Fruit fly (Drosophila melanogaster) whole organism, embryonic: ENCODE results near the gene CG12773.

Experiments
- ATbp ChIP-seq: fragments of 200-800 bp; sonication (Bioruptor generic); optimal IDR thresholded peaks from 2 replicates; lab custom pipeline; 2017; ENCODE audit warnings: missing biosample characterization, mild to moderate bottlenecking, missing genetic modification characterization, missing genetic modification reagents
- Asciz ChIP-seq: fragments of 200-800 bp; sonication (Bioruptor generic); optimal IDR thresholded peaks from 2 replicates; lab custom pipeline; 2017; ENCODE audit warnings: missing biosample characterization, mild to moderate bottlenecking, missing genetic modification characterization, missing genetic modification reagents
- Bteb2 ChIP-seq: fragments of 200-800 bp; sonication (Bioruptor generic); optimal IDR thresholded peaks from 2 replicates; lab custom pipeline; 2016; ENCODE audit warnings: missing biosample characterization, missing genetic modification characterization
- CG11247 ChIP-seq: fragments of 200-800 bp; sonication (Bioruptor generic); IDR thresholded peaks from 2 replicates; pipeline ENCODE4 v1.3.6; 2022; ENCODE audit warnings: missing biosample characterization, missing genetic modification characterization
- CG11504 ChIP-seq: fragments of 200-800 bp; sonication (Bioruptor generic); optimal IDR thresholded peaks from 3 replicates; lab custom pipeline; 2019; ENCODE audit warnings: missing biosample characterization, mild to moderate bottlenecking, missing genetic modification characterization, moderate library complexity
- CG12071 ChIP-seq: fragments of 200-800 bp; sonication (Bioruptor generic); optimal IDR thresholded peaks from 3 replicates; lab custom pipeline; 2018; ENCODE audit warnings: missing biosample characterization, mild to moderate bottlenecking, missing genetic modification characterization
- CG12391 ChIP-seq: fragments of 200-800 bp; sonication (Bioruptor generic); optimal IDR thresholded peaks from 3 replicates; lab custom pipeline; 2018; ENCODE audit warnings: missing biosample characterization, mild to moderate bottlenecking, missing genetic modification characterization, moderate library complexity
- CG13296 ChIP-seq: fragments of 200-800 bp; sonication (Bioruptor generic); optimal IDR thresholded peaks from 3 replicates; lab custom pipeline; 2018; ENCODE audit warnings: missing biosample characterization, mild to moderate bottlenecking, missing genetic modification characterization
- CG15269 ChIP-seq: fragments of 200-800 bp; sonication (Bioruptor generic); optimal IDR thresholded peaks from 2 replicates; lab custom pipeline; 2018; ENCODE audit warnings: missing biosample characterization, mild to moderate bottlenecking, missing genetic modification characterization, moderate library complexity
- CG15601 ChIP-seq: fragments of 200-800 bp; sonication (Bioruptor generic); optimal IDR thresholded peaks from 3 replicates; lab custom pipeline; 2019; ENCODE audit warnings: missing biosample characterization, mild to moderate bottlenecking, missing genetic modification characterization, moderate library complexity
- CG1647 ChIP-seq: fragments of 200-800 bp; sonication (Bioruptor generic); optimal IDR thresholded peaks from 3 replicates; lab custom pipeline; 2016; ENCODE audit warnings: missing biosample characterization, missing genetic modification characterization
- CG2120 ChIP-seq: fragments of 200-800 bp; sonication (Bioruptor generic); optimal IDR thresholded peaks from 3 replicates; lab custom pipeline; 2016; ENCODE audit warnings: missing biosample characterization, missing genetic modification characterization
- CG2875 ChIP-seq: fragments of 200-800 bp; sonication (Bioruptor generic); optimal IDR thresholded peaks from 2 replicates; lab custom pipeline; 2017; ENCODE audit warnings: missing biosample characterization, mild to moderate bottlenecking, missing genetic modification characterization, missing genetic modification reagents
- CG30403 ChIP-seq: fragments of 200-800 bp; sonication (Bioruptor generic); optimal IDR thresholded peaks from 3 replicates; lab custom pipeline; 2016; ENCODE audit warnings: missing biosample characterization, missing genetic modification characterization
- CG31388 ChIP-seq: fragments of 200-800 bp; sonication (Bioruptor generic); optimal IDR thresholded peaks from 2 replicates; lab custom pipeline; 2016; ENCODE audit warnings: missing biosample characterization, missing genetic modification characterization
- CG6854 ChIP-seq: fragments of 200-800 bp; sonication (Bioruptor generic); optimal IDR thresholded peaks from 3 replicates; lab custom pipeline; 2017; ENCODE audit warnings: missing biosample characterization, mild to moderate bottlenecking, missing genetic modification characterization
- CG7928 ChIP-seq: fragments of 200-800 bp; sonication (Bioruptor generic); optimal IDR thresholded peaks from 2 replicates; lab custom pipeline; 2017; ENCODE audit warnings: missing biosample characterization, mild to moderate bottlenecking, missing genetic modification characterization
- CG7963 ChIP-seq: fragments of 200-800 bp; sonication (Bioruptor generic); IDR thresholded peaks from 3 replicates; pipeline ENCODE4 v1.3.6; 2022; ENCODE audit warnings: missing biosample characterization, missing genetic modification characterization; ENCODE audit not compliant: partially characterized antibody
- CG8089 ChIP-seq: fragments of 200-800 bp; sonication (Bioruptor generic); optimal IDR thresholded peaks from 3 replicates; lab custom pipeline; 2016; ENCODE audit warnings: missing biosample characterization, missing genetic modification characterization
- CG9876 ChIP-seq: fragments of 200-800 bp; sonication (Bioruptor generic); optimal IDR thresholded peaks from 2 replicates; lab custom pipeline; 2016; ENCODE audit warnings: missing biosample characterization, missing genetic modification characterization
- CHES-1-like ChIP-seq: fragments of 200-800 bp; sonication (Bioruptor generic); optimal IDR thresholded peaks from 2 replicates; lab custom pipeline; 2016; ENCODE audit warnings: missing biosample characterization, missing genetic modification characterization
- Dek ChIP-seq: fragments of 200-800 bp; sonication (Bioruptor generic); optimal IDR thresholded peaks from 3 replicates; lab custom pipeline; 2019; ENCODE audit warnings: missing biosample characterization, mild to moderate bottlenecking, missing genetic modification characterization, moderate library complexity
- Dp ChIP-seq: fragments of 200-800 bp; sonication (Bioruptor generic); optimal IDR thresholded peaks from 2 replicates; lab custom pipeline; 2018; ENCODE audit warnings: missing biosample characterization, mild to moderate bottlenecking, missing genetic modification characterization, moderate library complexity
- E2f1 ChIP-seq: fragments of 200-800 bp; sonication (Bioruptor generic); IDR thresholded peaks from 2 replicates; pipeline ENCODE4 v1.3.6; 2022; ENCODE audit warnings: missing biosample characterization, missing genetic modification characterization
- Gsc ChIP-seq: fragments of 200-800 bp; sonication (Bioruptor generic); IDR thresholded peaks from 2 replicates; pipeline ENCODE4 v1.3.6; 2022; ENCODE audit warnings: missing biosample characterization, missing genetic modification characterization
- HmgD ChIP-seq: fragments of 200-800 bp; sonication (Bioruptor generic); optimal IDR thresholded peaks from 3 replicates; lab custom pipeline; 2016; ENCODE audit warnings: missing biosample characterization, missing genetic modification characterization
- Hsf ChIP-seq: fragments of 200-800 bp; sonication (Bioruptor generic); optimal IDR thresholded peaks from 3 replicates; lab custom pipeline; 2016; ENCODE audit warnings: missing biosample characterization, missing genetic modification characterization
- Jarid2 ChIP-seq: fragments of 200-800 bp; sonication (Bioruptor generic); optimal IDR thresholded peaks from 3 replicates; lab custom pipeline; 2017; ENCODE audit warnings: mild to moderate bottlenecking, missing biosample characterization, missing genetic modification reagents, missing genetic modification characterization
- Nf-YB ChIP-seq: fragments of 200-800 bp; sonication (Bioruptor generic); optimal IDR thresholded peaks from 3 replicates; lab custom pipeline; 2019; ENCODE audit warnings: missing biosample characterization, mild to moderate bottlenecking, missing genetic modification characterization, moderate library complexity
- Poxn ChIP-seq: fragments of 200-800 bp; sonication (Bioruptor generic); IDR thresholded peaks from 2 replicates; pipeline ENCODE4 v1.3.6; 2022; ENCODE audit warnings: missing biosample characterization, missing genetic modification characterization
- Vsx1 ChIP-seq: fragments of 200-800 bp; sonication (Bioruptor generic); optimal IDR thresholded peaks from 2 replicates; lab custom pipeline; 2017; ENCODE audit warnings: missing biosample characterization, mild to moderate bottlenecking, missing genetic modification characterization, missing genetic modification reagents
- aop ChIP-seq: fragments of 200-800 bp; sonication (Bioruptor generic); IDR thresholded peaks from 2 replicates; pipeline ENCODE4 v1.3.6; 2022; ENCODE audit warnings: missing biosample characterization, missing genetic modification characterization
- ap ChIP-seq: fragments of 200-800 bp; sonication (Bioruptor generic); IDR thresholded peaks from 2 replicates; pipeline ENCODE4 v1.3.6; 2022; ENCODE audit warnings: missing biosample characterization, missing genetic modification characterization
- ara ChIP-seq: fragments of 200-800 bp; sonication (Bioruptor generic); IDR thresholded peaks from 2 replicates; pipeline ENCODE4 v1.3.6; 2022; ENCODE audit warnings: missing biosample characterization, missing genetic modification characterization
- dysf ChIP-seq: fragments of 200-800 bp; sonication (Bioruptor generic); IDR thresholded peaks from 3 replicates; pipeline ENCODE4 v1.3.6; 2022; ENCODE audit warnings: missing biosample characterization, missing genetic modification characterization
- emc ChIP-seq: fragments of 200-800 bp; sonication (Bioruptor generic); optimal IDR thresholded peaks from 2 replicates; lab custom pipeline; 2016; ENCODE audit warnings: missing biosample characterization, missing genetic modification characterization
- en ChIP-seq: fragments of 200-800 bp; sonication (Bioruptor generic); optimal IDR thresholded peaks from 2 replicates; lab custom pipeline; 2016; ENCODE audit warnings: missing biosample characterization, missing genetic modification characterization
- fu2 ChIP-seq: fragments of 200-800 bp; sonication (Bioruptor generic); optimal IDR thresholded peaks from 2 replicates; lab custom pipeline; 2016; ENCODE audit warnings: missing biosample characterization, missing genetic modification characterization
- gsb-n ChIP-seq: fragments of 200-800 bp; sonication (Bioruptor generic); optimal IDR thresholded peaks from 3 replicates; lab custom pipeline; 2018; ENCODE audit warnings: missing biosample characterization, mild to moderate bottlenecking, missing genetic modification characterization
- hbn ChIP-seq: fragments of 200-800 bp; sonication (Bioruptor generic); IDR thresholded peaks from 2 replicates; pipeline ENCODE4 v1.3.6; 2022; ENCODE audit warnings: missing biosample characterization, missing genetic modification characterization; ENCODE audit not compliant: partially characterized antibody
- insv ChIP-seq, 2 experiments: fragments of 200-800 bp; sonication (Bioruptor generic); optimal IDR thresholded peaks; 3 replicates each; lab custom pipeline; 2016 to 2018; ENCODE audit warnings: missing biosample characterization in 2 of 2, missing genetic modification characterization in 2 of 2
- lilli ChIP-seq: fragments of 200-800 bp; sonication (Bioruptor generic); optimal IDR thresholded peaks from 3 replicates; lab custom pipeline; 2016; ENCODE audit warnings: missing biosample characterization, missing genetic modification characterization
- lmd ChIP-seq: fragments of 200-800 bp; sonication (Bioruptor generic); IDR thresholded peaks from 2 replicates; pipeline ENCODE4 v1.3.6; 2022; ENCODE audit warnings: missing biosample characterization, missing genetic modification characterization
- nerfin-1 ChIP-seq: fragments of 200-800 bp; sonication (Bioruptor generic); optimal IDR thresholded peaks from 3 replicates; lab custom pipeline; 2019; ENCODE audit warnings: missing biosample characterization, mild to moderate bottlenecking, missing genetic modification characterization, moderate library complexity
- nerfin-2 ChIP-seq: fragments of 200-800 bp; sonication (Bioruptor generic); IDR thresholded peaks from 2 replicates; pipeline ENCODE4 v1.3.6; 2022; ENCODE audit warnings: missing biosample characterization, missing genetic modification characterization; ENCODE audit not compliant: partially characterized antibody
- nmo ChIP-seq: fragments of 200-800 bp; sonication (Bioruptor generic); optimal IDR thresholded peaks from 2 replicates; lab custom pipeline; 2018; ENCODE audit warnings: missing biosample characterization, mild to moderate bottlenecking, missing genetic modification characterization, moderate library complexity
- pzg ChIP-seq: fragments of 200-800 bp; sonication (Bioruptor generic); optimal IDR thresholded peaks from 3 replicates; lab custom pipeline; 2018; ENCODE audit warnings: missing biosample characterization, mild to moderate bottlenecking, missing genetic modification characterization, moderate library complexity
- unc-4 ChIP-seq: fragments of 200-800 bp; sonication (Bioruptor generic); IDR thresholded peaks from 2 replicates; pipeline ENCODE4 v1.3.6; 2022; ENCODE audit warnings: missing biosample characterization, missing genetic modification characterization; ENCODE audit not compliant: partially characterized antibody
- vvl ChIP-seq: fragments of 200-800 bp; sonication (Bioruptor generic); IDR thresholded peaks from 2 replicates; pipeline ENCODE4 v1.3.6; 2022; ENCODE audit warnings: missing biosample characterization, missing genetic modification characterization

CG12773 gene

dm6 chrX:1370104-1370802, 16.5 kb upstream of the CG12773 start, which contains the start of gene ssx (continued):
- TF ChIP-seq vvl (GFP tag; lab: Robert Waterston, UW), result peak; percentile 52
- no peak for TF ChIP-seq CG9876
- TF ChIP-seq E2f1, result peak; percentile 47; the same call in 1 of the 2 replicates
- TF ChIP-seq Nf-YB (GFP tag; lab: Kevin White, UChicago), result no peak
- no peak for TF ChIP-seq CG13296 (GFP tag; lab: Kevin White, UChicago)
- TF ChIP-seq fu2 (GFP tag; lab: Kevin White, UChicago), result no peak
- peak; percentile 13 for TF ChIP-seq CG1647 (GFP tag; lab: Kevin White, UChicago)
- TF ChIP-seq unc-4 (GFP tag; lab: Robert Waterston, UW), result peak; percentile 75
- TF ChIP-seq HmgD (GFP tag; lab: Kevin White, UChicago), result no peak
- no peak for TF ChIP-seq ap (GFP tag; lab: Robert Waterston, UW)
- TF ChIP-seq CG15601 (tag; lab: Kevin White, UChicago), result peak; percentile 58
- peak; percentile 50 for TF ChIP-seq CG12391
- TF ChIP-seq Dek (tag; lab: Kevin White, UChicago), result no peak
- TF ChIP-seq CG8089 (GFP tag; lab: Kevin White, UChicago), result peak; percentile 12
- TF ChIP-seq CG15269 (tag; lab: Kevin White, UChicago), result no peak
- no peak for TF ChIP-seq CG31388
- peak; percentile 22 for TF ChIP-seq Bteb2 (GFP tag; lab: Kevin White, UChicago)
- 0 out of 2 replicates have a peak, but pooled peaks have one; percentile 11 for TF ChIP-seq Poxn (GFP tag; lab: Robert Waterston, UW)
- TF ChIP-seq CG2875 (GFP tag; lab: Kevin White, UChicago), result no peak
- TF ChIP-seq CG6854 (GFP tag; lab: Kevin White, UChicago), result peak; percentile 3
- TF ChIP-seq emc (GFP tag; lab: Kevin White, UChicago), result no peak
- peak; percentile 67 for TF ChIP-seq CG30403 (GFP tag; lab: Kevin White, UChicago)
- peak; percentile 21 for TF ChIP-seq CHES-1-like (GFP tag; lab: Kevin White, UChicago)
- TF ChIP-seq aop (GFP tag; lab: Robert Waterston, UW), result no peak
- TF ChIP-seq CG7963, result peak; percentile 89; the same call in 2 of the 3 replicates
- peak; percentile 52 for TF ChIP-seq Hsf (GFP tag; lab: Kevin White, UChicago)
- no peak for TF ChIP-seq nerfin-1
- no peak for TF ChIP-seq CG11247
- TF ChIP-seq gsb-n (tag; lab: Kevin White, UChicago), result no peak
- no peak for TF ChIP-seq CG11504 (tag; lab: Kevin White, UChicago)
- TF ChIP-seq Jarid2 (GFP tag; lab: Kevin White, UChicago), result no peak
- TF ChIP-seq nmo (GFP tag; lab: Kevin White, UChicago), result peak; percentile 19
- no peak for TF ChIP-seq Vsx1
- TF ChIP-seq nerfin-2, result peak; percentile 96
- TF ChIP-seq pzg, result peak; percentile 62
- TF ChIP-seq insv (GFP tag; optimal IDR thresholded peaks at IDR 0.05; lab: Kevin White, UChicago), result no peak
- no peak for TF ChIP-seq Gsc (GFP tag; lab: Robert Waterston, UW)
- no peak for TF ChIP-seq CG7928 (GFP tag; lab: Kevin White, UChicago)
- TF ChIP-seq hbn (GFP tag; lab: Robert Waterston, UW), result peak; percentile 77
- no peak for TF ChIP-seq CG12071 (GFP tag; lab: Kevin White, UChicago)
- TF ChIP-seq en, result peak; percentile 32
- TF ChIP-seq dysf, result peak; percentile 60; the same call in 1 of the 3 replicates
- peak; percentile 43; the same call in 1 of the 2 replicates for TF ChIP-seq lmd (GFP tag; lab: Robert Waterston, UW)
- TF ChIP-seq ara (GFP tag; lab: Robert Waterston, UW), result peak; percentile 61; the same call in 1 of the 2 replicates
- TF ChIP-seq Dp (GFP tag; lab: Kevin White, UChicago), result peak; percentile 42
- TF ChIP-seq ATbp (GFP tag; lab: Kevin White, UChicago), result peak; percentile 29
- no peak for TF ChIP-seq Asciz
- TF ChIP-seq CG2120 (GFP tag; lab: Kevin White, UChicago), result peak; percentile 74
- peak; percentile 62 for TF ChIP-seq lilli
